Worm (Caenorhabditis elegans): Measurements from ENCODE around the gene Y6E2A.10.

Gene Y6E2A.10

ce11 chrV:15766122-15766594, 35.8 kb upstream of the Y6E2A.10 start, which contains the start of the genes haf-3 and F57A10.2 (continued):
- TF ChIP-seq hrde-1 (tag; optimal IDR thresholded peaks at IDR 0.05; ENCODE audit: borderline replicate concordance): no peak
- no peak for TF ChIP-seq bed-1 (GFP tag; IDR thresholded peaks at IDR 0.05)
- peak; percentile 68 for TF ChIP-seq F33H1.4 (GFP tag; IDR thresholded peaks at IDR 0.05)
- TF ChIP-seq ztf-18 (tag; optimal IDR thresholded peaks at IDR 0.05): peak; percentile 98
- TF ChIP-seq nhr-80 (tag; optimal IDR thresholded peaks at IDR 0.05): peak; percentile 28
- TF ChIP-seq F39B2.1 (GFP tag; IDR thresholded peaks at IDR 0.05): 0 out of 2 replicates have a peak, but pooled peaks have one; percentile 45
- no peak for TF ChIP-seq athp-1 (tag; optimal IDR thresholded peaks at IDR 0.05)
- peak; percentile 70 for TF ChIP-seq repo-1 (tag; optimal IDR thresholded peaks at IDR 0.05)
- TF ChIP-seq unc-130 (GFP tag; optimal IDR thresholded peaks at IDR 0.05): no peak
- no peak for TF ChIP-seq Y95B8A.8 (GFP tag; IDR thresholded peaks at IDR 0.05)
- TF ChIP-seq ztf-22 (GFP tag; optimal IDR thresholded peaks at IDR 0.05): no peak
- no peak for TF ChIP-seq tbx-9 (tag; optimal IDR thresholded peaks at IDR 0.05; ENCODE audit: borderline replicate concordance)
- no peak for TF ChIP-seq die-1 (tag; optimal IDR thresholded peaks at IDR 0.05)
- TF ChIP-seq cebp-2 (GFP tag; IDR thresholded peaks at IDR 0.05): no peak
- TF ChIP-seq snpc-1.3 (tag; optimal IDR thresholded peaks at IDR 0.05; ENCODE audit: insufficient read depth): peak; percentile 71
- TF ChIP-seq F49E8.2 (tag; optimal IDR thresholded peaks at IDR 0.05; ENCODE audit: insufficient read depth): peak; percentile 35
- no peak for TF ChIP-seq B0035.1 (tag; optimal IDR thresholded peaks at IDR 0.05)
- TF ChIP-seq F10E7.11 (tag; optimal IDR thresholded peaks at IDR 0.05): no peak
- no peak for TF ChIP-seq Y79H2A.3 (GFP tag; conservative IDR thresholded peaks at IDR 0.05)
- TF ChIP-seq ztf-26 (tag; optimal IDR thresholded peaks at IDR 0.05): peak; percentile 51
- no peak for TF ChIP-seq mel-28 (tag; optimal IDR thresholded peaks at IDR 0.05; ENCODE audit: borderline replicate concordance)
- TF ChIP-seq attf-5 (GFP tag; optimal IDR thresholded peaks at IDR 0.05): peak; percentile 50
- peak; percentile 12 for TF ChIP-seq F22D6.2 (tag; optimal IDR thresholded peaks at IDR 0.05)
- no peak for TF ChIP-seq hlh-26 (GFP tag; conservative IDR thresholded peaks at IDR 0.05)
- no peak for TF ChIP-seq ama-1 (optimal IDR thresholded peaks at IDR 0.05)
- TF ChIP-seq ama-1 (GFP tag; optimal IDR thresholded peaks at IDR 0.05): no peak
- TF ChIP-seq ZK185.1 (tag; optimal IDR thresholded peaks at IDR 0.05; ENCODE audit: poor library complexity, severe bottlenecking): peak; percentile 75
- TF ChIP-seq Y53G8AR.9 (GFP tag; conservative IDR thresholded peaks at IDR 0.05): peak; percentile 91
- peak; percentile 85 for TF ChIP-seq madf-6 (GFP tag; IDR thresholded peaks at IDR 0.05)
- no peak for TF ChIP-seq mes-4 (tag; optimal IDR thresholded peaks at IDR 0.05)

ce11 chrV:15758449-15758848, 28.1 kb upstream of the Y6E2A.10 start, which contains the start of gene str-9:
Gene str-9 (plus strand): TSS chrV:15758749.
- no peak for TF ChIP-seq F10E7.11 (tag; optimal IDR thresholded peaks at IDR 0.05)
- TF ChIP-seq K11D2.4 (GFP tag; IDR thresholded peaks at IDR 0.05): no peak
- TF ChIP-seq ets-4 (GFP tag; optimal IDR thresholded peaks at IDR 0.05): no peak
- TF ChIP-seq ceh-58 (GFP tag; IDR thresholded peaks at IDR 0.05): no peak
- TF ChIP-seq K12H6.12 (tag; optimal IDR thresholded peaks at IDR 0.05): no peak
- TF ChIP-seq madf-8 (GFP tag; conservative IDR thresholded peaks at IDR 0.05): no peak
- no peak for TF ChIP-seq snpc-1.1 (tag; optimal IDR thresholded peaks at IDR 0.05; ENCODE audit: insufficient read depth)
- TF ChIP-seq attf-5 (GFP tag; optimal IDR thresholded peaks at IDR 0.05): no peak
- no peak for TF ChIP-seq Y67H2A.10 (GFP tag; conservative IDR thresholded peaks at IDR 0.05)
- TF ChIP-seq mel-28 (tag; optimal IDR thresholded peaks at IDR 0.05; ENCODE audit: borderline replicate concordance): no peak

Measured in whole organism, young adult.